Fruit fly (Drosophila melanogaster): ENCODE data around the gene CG15484.

The CG15484 gene

dm6 chr2L:12697223-12697622, 10.3 kb downstream of the CG15484 start, which contains the start of gene CG5781:
Gene CG5781, minus strand, starts transcription at chr2L:12697323.
- TF ChIP-seq noc (tag; optimal IDR thresholded peaks at IDR 0.05): no peak

DNA sequence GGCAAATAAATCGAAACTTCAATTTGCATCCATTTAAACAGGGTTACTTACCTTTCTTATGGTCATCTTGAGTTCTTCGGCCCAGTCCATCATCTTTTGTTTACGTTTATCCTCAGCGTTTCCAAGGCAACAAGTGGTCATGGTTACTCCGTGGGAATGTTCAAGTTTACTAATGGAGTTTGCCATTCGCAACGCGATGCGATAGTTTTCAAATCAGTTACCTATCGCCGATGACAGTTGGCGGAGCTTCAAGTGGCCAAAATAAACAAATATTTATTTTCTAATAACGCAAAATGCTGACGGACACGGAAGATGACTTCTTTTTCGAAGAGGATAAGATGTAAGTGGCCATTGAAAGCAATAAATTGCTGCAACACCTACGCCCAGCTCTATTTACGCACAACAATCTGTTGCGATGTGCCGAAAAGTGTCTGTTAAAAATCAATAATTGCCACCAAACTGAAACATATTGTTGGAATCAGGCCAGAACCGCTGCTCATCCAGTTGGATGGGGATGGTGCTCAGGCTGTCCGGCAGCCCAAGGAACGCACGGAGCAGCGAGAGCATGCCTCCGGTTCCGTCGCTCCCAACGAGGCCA, 12.6 kb downstream of the CG15484 start, which contains the start of the genes IFT43 and PICK1:
Gene IFT43, minus strand, starts transcription at position 166 of the 598 bp plus-strand sequence.
Gene PICK1, plus strand, starts transcription at position 211 of the 598 bp plus-strand sequence.
- no peak for TF ChIP-seq noc (tag; optimal IDR thresholded peaks at IDR 0.05)

DNA sequence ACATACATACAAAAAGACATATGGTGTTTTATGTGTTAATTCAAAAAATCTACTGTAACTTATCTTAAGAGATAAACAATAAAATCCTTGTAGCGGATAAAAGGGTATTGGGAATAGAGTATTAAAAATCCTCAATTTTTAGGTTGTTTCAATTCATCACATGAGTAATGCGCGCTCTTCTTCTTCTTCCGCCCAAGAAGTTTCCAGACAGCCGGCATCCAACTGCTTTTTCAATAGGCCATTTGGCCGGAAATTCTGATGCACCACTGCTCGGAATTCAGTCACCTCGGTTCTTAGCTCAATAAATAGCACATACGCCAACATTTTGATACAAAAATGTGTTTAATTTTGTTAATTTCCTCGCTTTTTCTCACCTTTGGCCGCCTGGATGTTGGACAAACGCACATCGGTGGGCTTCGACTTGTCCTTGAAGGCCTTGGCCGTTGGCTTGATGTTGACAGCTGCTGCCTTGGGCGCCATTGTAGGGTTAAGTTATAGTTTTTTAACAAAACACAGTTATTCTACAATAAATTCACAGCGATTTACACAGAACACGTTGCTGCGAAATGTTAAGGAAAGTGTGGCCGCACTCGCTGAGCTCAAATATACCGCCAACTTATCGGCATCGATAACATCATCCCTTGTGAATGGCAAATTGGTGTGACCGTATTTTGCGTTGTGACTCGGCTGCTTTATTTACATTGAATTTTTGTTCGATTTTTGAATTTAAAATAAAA, 15.0 kb downstream of the CG15484 start, which contains the start of the genes CCT4 and CG6153:
Gene CCT4, minus strand, starts transcription at position 592 of the 737 bp plus-strand sequence.
Gene CG6153, plus strand, starts transcription at position 651 of the 737 bp plus-strand sequence.
- no peak for TF ChIP-seq noc (tag; optimal IDR thresholded peaks at IDR 0.05)

dm6 chr2L:12689281-12689765, 18.2 kb downstream of the CG15484 start:
- no peak for TF ChIP-seq noc (tag; optimal IDR thresholded peaks at IDR 0.05)

DNA sequence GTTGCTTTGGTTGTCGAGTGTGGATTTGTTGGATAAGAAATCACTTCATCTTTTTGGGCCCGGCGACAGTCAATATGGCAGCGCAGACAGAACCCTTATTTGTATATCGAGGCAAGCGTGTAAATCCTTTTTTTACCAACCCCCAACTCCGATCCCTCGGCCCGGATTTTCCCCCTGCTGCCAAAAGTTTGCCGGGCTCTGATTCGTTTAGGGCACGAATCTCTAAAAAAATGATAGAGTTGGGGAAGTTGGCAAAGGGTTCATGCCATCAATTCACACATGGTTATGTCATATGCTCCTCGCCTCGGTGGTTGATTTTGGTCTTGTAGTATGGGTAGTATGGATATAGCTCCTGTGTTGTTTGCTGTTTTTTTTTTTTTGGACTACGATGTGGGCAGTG, 20.7 kb downstream of the CG15484 start:
- TF ChIP-seq noc (tag; optimal IDR thresholded peaks at IDR 0.05): no peak

DNA sequence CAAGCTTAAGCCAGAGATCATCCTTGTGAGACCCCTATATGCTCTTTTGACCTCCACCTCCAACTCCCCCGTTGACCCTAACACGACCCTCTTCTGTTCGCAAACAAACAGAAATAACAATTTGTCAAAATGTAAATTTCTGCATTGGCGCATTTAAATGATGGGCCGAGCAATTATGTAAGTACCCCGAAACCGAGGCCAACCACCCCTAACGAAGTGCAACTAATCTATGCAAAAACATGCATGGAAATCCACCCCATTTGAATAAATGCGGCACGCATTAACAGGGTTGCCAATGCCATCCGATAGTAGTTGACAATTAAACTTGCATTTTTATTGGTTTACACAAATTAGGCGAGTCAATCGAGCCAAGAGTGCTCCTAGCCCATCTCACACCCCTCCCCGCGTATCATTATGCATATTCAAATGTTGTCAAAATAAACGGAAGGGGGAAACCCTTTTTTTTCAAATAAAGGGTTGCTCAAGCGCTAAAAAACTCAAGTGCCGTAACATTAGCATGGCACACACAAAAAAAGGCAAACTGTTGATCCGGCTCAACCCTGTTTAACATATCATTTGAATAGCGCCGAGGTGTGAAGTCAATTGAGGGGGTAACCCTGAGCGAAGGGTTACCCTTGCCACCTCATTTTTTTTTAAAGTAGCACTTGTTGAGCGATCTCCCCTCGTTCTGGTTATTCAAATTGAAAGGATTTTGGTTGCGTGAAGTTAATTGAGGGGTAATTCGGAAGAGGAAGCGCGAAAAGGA, 25.7 kb downstream of the CG15484 start:
- no peak for TF ChIP-seq noc (tag; optimal IDR thresholded peaks at IDR 0.05)

- TF ChIP-seq noc (tag; optimal IDR thresholded peaks at IDR 0.05): no peak
Measured at dm6 chr2L:12679310-12679709, 28.2 kb downstream of the CG15484 start.

- TF ChIP-seq noc (tag; optimal IDR thresholded peaks at IDR 0.05): no peak
Measured at dm6 chr2L:12678286-12678685, 29.2 kb downstream of the CG15484 start.

dm6 chr2L:12674365-12674764, 33.1 kb downstream of the CG15484 start:
- TF ChIP-seq noc (tag; optimal IDR thresholded peaks at IDR 0.05): no peak

DNA sequence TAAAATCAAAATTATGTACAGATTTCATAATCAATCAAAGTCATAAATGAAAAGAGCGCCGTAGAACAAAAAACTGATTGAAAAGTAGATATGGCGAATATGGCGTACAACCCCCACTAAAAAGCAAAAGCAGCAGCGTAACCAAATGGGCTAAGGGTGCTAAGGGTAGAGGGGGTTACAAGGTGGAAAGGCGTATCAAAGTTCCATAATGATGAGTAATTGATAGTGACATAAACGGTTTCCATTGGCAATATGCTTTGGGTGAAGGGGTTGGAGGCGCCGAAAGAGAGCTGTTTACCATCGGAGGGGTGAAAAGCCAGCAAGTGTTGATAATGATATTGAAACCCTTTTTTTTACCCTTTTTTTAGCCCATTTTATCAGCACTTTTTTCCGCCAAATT, 35.2 kb downstream of the CG15484 start:
- TF ChIP-seq noc (tag; optimal IDR thresholded peaks at IDR 0.05): no peak

DNA sequence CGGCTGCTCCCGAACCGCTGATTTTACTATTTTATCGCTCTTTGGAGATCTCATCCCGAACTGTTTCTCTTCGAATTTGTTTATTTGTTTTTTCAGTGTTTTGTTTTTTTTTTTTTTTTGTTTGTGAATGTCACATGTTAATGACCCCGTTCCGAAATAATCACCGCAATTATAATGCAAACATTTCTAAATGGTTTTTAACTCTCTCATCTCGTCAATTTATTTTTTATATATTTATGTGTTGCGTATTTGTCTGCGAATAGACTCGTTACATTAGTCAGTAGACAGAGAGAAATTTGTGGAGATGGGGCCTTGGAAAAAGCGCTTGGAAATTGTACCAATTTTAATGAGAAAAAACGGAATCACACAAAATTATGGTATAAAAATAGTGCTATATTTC, 37.9 kb downstream of the CG15484 start, which contains the start of gene Nepl7:
Gene Nepl7, minus strand, starts transcription at position 101 of the 400 bp plus-strand sequence.
- no peak for TF ChIP-seq noc (tag; optimal IDR thresholded peaks at IDR 0.05)

dm6 chr2L:12666002-12666576, 41.4 kb downstream of the CG15484 start:
- TF ChIP-seq noc (tag; optimal IDR thresholded peaks at IDR 0.05): no peak

dm6 chr2L:12657337-12657736, 50.2 kb downstream of the CG15484 start:
- no peak for TF ChIP-seq noc (tag; optimal IDR thresholded peaks at IDR 0.05)

DNA sequence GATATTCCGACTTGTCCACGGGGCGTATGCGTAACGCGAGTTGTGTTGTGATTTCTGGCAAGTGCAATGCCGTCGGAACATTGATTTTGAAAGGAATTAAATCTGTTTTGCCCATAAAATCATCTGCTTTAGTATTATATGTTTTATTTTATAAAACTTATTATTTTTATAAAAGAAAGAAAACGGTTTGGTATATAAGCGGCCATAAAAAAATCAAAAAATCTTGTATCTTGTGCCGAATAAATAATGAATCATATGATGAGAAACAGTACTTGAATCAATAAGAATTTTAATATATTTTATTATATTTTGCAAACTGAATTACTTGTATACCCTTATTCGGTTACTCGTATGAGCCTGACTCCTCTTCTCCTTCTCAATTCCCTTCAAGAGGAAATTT, 50.6 kb downstream of the CG15484 start, which contains the start of gene pdm2:
Gene pdm2, plus strand, starts transcription at position 301 of the 400 bp plus-strand sequence.
- no peak for TF ChIP-seq noc (tag; optimal IDR thresholded peaks at IDR 0.05)

Measured in whole organism, larva.